Fruit fly (Drosophila melanogaster) whole organism, embryonic: Measurements from ENCODE around the gene ninaC.
A peak's percentile ranks its signal among the peaks of the same experiment; 100 is the strongest.

Source experiments
- Atf3 ChIP-seq: fragments of 200-800 bp; sonication (Bioruptor generic); optimal IDR thresholded peaks from 3 replicates; lab custom pipeline; 2016; ENCODE audit warnings: missing biosample characterization, missing genetic modification characterization
- C15 ChIP-seq: fragments of 200-800 bp; sonication (Bioruptor generic); IDR thresholded peaks from 3 replicates; pipeline ENCODE4 v1.3.6; 2022; ENCODE audit warnings: missing biosample characterization, missing genetic modification characterization
- CG1024 ChIP-seq: fragments of 200-800 bp; sonication (Bioruptor generic); IDR thresholded peaks from 2 replicates; pipeline ENCODE4 v1.3.6; 2022; ENCODE audit warnings: missing biosample characterization, missing genetic modification characterization
- CG10274 ChIP-seq: fragments of 200-800 bp; sonication (Bioruptor generic); optimal IDR thresholded peaks from 3 replicates; lab custom pipeline; 2017; ENCODE audit warnings: missing biosample characterization, mild to moderate bottlenecking, missing genetic modification characterization
- CG11398 ChIP-seq: fragments of 200-800 bp; sonication (Bioruptor generic); optimal IDR thresholded peaks from 2 replicates; lab custom pipeline; 2016; ENCODE audit warnings: missing biosample characterization, missing genetic modification characterization
- CG12299 ChIP-seq: fragments of 200-800 bp; sonication (Bioruptor generic); optimal IDR thresholded peaks from 2 replicates; lab custom pipeline; 2018; ENCODE audit warnings: missing biosample characterization, mild to moderate bottlenecking, missing genetic modification characterization
- CG15011 ChIP-seq: fragments of 200-800 bp; sonication (Bioruptor generic); optimal IDR thresholded peaks from 3 replicates; lab custom pipeline; 2018; ENCODE audit warnings: missing biosample characterization, mild to moderate bottlenecking, missing genetic modification characterization
- CG15073 ChIP-seq: fragments of 200-800 bp; sonication (Bioruptor generic); optimal IDR thresholded peaks from 2 replicates; lab custom pipeline; 2016; ENCODE audit warnings: missing biosample characterization, missing genetic modification characterization
- CG1602 ChIP-seq: fragments of 200-800 bp; sonication (Bioruptor generic); optimal IDR thresholded peaks from 3 replicates; lab custom pipeline; 2016; ENCODE audit warnings: missing biosample characterization, missing genetic modification characterization
- CG16813 ChIP-seq: fragments of 200-800 bp; sonication (Bioruptor generic); IDR thresholded peaks from 3 replicates; pipeline ENCODE4 v1.3.6; 2022; ENCODE audit warnings: missing biosample characterization, missing genetic modification characterization; ENCODE audit not compliant: partially characterized antibody
- CG17912 ChIP-seq: fragments of 200-800 bp; sonication (Bioruptor generic); optimal IDR thresholded peaks from 2 replicates; lab custom pipeline; 2018; ENCODE audit warnings: missing biosample characterization, mild to moderate bottlenecking, missing genetic modification characterization
- CG2199 ChIP-seq: fragments of 200-800 bp; sonication (Bioruptor generic); IDR thresholded peaks from 3 replicates; pipeline ENCODE4 v1.3.6; 2022; ENCODE audit warnings: missing biosample characterization, missing genetic modification characterization
- CG31388 ChIP-seq: fragments of 200-800 bp; sonication (Bioruptor generic); optimal IDR thresholded peaks from 2 replicates; lab custom pipeline; 2016; ENCODE audit warnings: missing biosample characterization, missing genetic modification characterization
- CG33557 ChIP-seq: fragments of 200-800 bp; sonication (Bioruptor generic); optimal IDR thresholded peaks from 2 replicates; lab custom pipeline; 2019; ENCODE audit warnings: missing biosample characterization, mild to moderate bottlenecking, missing genetic modification characterization, moderate library complexity
- CG3995 ChIP-seq: fragments of 200-800 bp; sonication (Bioruptor generic); optimal IDR thresholded peaks from 3 replicates; lab custom pipeline; 2016; ENCODE audit warnings: missing biosample characterization, missing genetic modification characterization
- CG5245 ChIP-seq: fragments of 200-800 bp; sonication (Bioruptor generic); optimal IDR thresholded peaks from 3 replicates; lab custom pipeline; 2016; ENCODE audit warnings: missing biosample characterization, missing genetic modification characterization
- CG8290 ChIP-seq, 3 experiments: fragments of 200-800 bp; sonication (Bioruptor generic); optimal IDR thresholded peaks; 2 replicates each; lab custom pipeline; 2016 to 2019; ENCODE audit warnings: missing biosample characterization in 3 of 3, missing genetic modification characterization in 3 of 3, mild to moderate bottlenecking in 2 of 3, moderate library complexity in 1 of 3
- CG8478 ChIP-seq: fragments of >200 bp; optimal IDR thresholded peaks from 2 replicates; lab custom pipeline; 2018
- CG9437 ChIP-seq: fragments of 200-800 bp; sonication (Bioruptor generic); optimal IDR thresholded peaks from 2 replicates; lab custom pipeline; 2018; ENCODE audit warnings: missing biosample characterization, mild to moderate bottlenecking, missing genetic modification characterization
- CG9727 ChIP-seq: fragments of 200-800 bp; sonication (Bioruptor generic); optimal IDR thresholded peaks from 3 replicates; lab custom pipeline; 2017; ENCODE audit warnings: missing biosample characterization, mild to moderate bottlenecking, missing genetic modification characterization
- CG9932 ChIP-seq: fragments of 200-800 bp; sonication (Bioruptor generic); IDR thresholded peaks from 2 replicates; pipeline ENCODE4 v1.3.6; 2022; ENCODE audit warnings: missing biosample characterization, missing genetic modification characterization
- CTCF ChIP-seq: fragments of 200-800 bp; sonication (Bioruptor generic); optimal IDR thresholded peaks from 2 replicates; lab custom pipeline; 2017; ENCODE audit warnings: missing biosample characterization, mild to moderate bottlenecking, missing genetic modification characterization, moderate library complexity
- Drgx ChIP-seq: fragments of 200-800 bp; sonication (Bioruptor generic); IDR thresholded peaks from 2 replicates; pipeline ENCODE4 v1.3.6; 2022; ENCODE audit warnings: missing biosample characterization, missing genetic modification characterization
- Eip74EF ChIP-seq, 2 experiments: fragments of 200-800 bp in 1 of 2; fragments of >200 bp in 1 of 2; sonication (Bioruptor generic) in 1 of 2; optimal IDR thresholded peaks; 2 replicates each; lab custom pipeline; 2017 to 2019; ENCODE audit warnings: missing biosample characterization in 2 of 2, missing genetic modification characterization in 2 of 2, mild to moderate bottlenecking in 1 of 2, moderate library complexity in 1 of 2
- Ets97D ChIP-seq: fragments of 200-800 bp; sonication (Bioruptor generic); optimal IDR thresholded peaks from 3 replicates; lab custom pipeline; 2016; ENCODE audit warnings: missing biosample characterization, missing genetic modification characterization
- HLH3B ChIP-seq: fragments of 200-800 bp; sonication (Bioruptor generic); IDR thresholded peaks from 2 replicates; pipeline ENCODE4 v1.3.6; 2022; ENCODE audit warnings: missing biosample characterization, missing genetic modification characterization
- HLHmδ ChIP-seq: fragments of 200-800 bp; sonication (Bioruptor generic); optimal IDR thresholded peaks from 2 replicates; lab custom pipeline; 2018; ENCODE audit warnings: missing biosample characterization, mild to moderate bottlenecking, missing genetic modification characterization, moderate library complexity
- Lpt ChIP-seq: fragments of >200 bp; optimal IDR thresholded peaks from 2 replicates; lab custom pipeline; 2018; ENCODE audit warnings: missing biosample characterization, missing genetic modification characterization
- NC2β ChIP-seq: fragments of 200-800 bp; sonication (Bioruptor generic); optimal IDR thresholded peaks from 2 replicates; lab custom pipeline; 2016; ENCODE audit warnings: missing biosample characterization, missing genetic modification characterization
- NfI ChIP-seq: fragments of 200-800 bp; sonication (Bioruptor generic); optimal IDR thresholded peaks from 3 replicates; lab custom pipeline; 2018; ENCODE audit warnings: missing biosample characterization, mild to moderate bottlenecking, missing genetic modification characterization, moderate library complexity
- Rfx ChIP-seq: fragments of 200-800 bp; sonication (Bioruptor generic); IDR thresholded peaks from 2 replicates; pipeline ENCODE4 v1.3.6; 2022; ENCODE audit warnings: missing biosample characterization, missing genetic modification characterization
- Six4 ChIP-seq: fragments of 200-800 bp; sonication (Bioruptor generic); optimal IDR thresholded peaks from 2 replicates; lab custom pipeline; 2016; ENCODE audit warnings: missing biosample characterization, missing genetic modification characterization
- Vsx1 ChIP-seq: fragments of 200-800 bp; sonication (Bioruptor generic); optimal IDR thresholded peaks from 2 replicates; lab custom pipeline; 2017; ENCODE audit warnings: missing biosample characterization, mild to moderate bottlenecking, missing genetic modification characterization, missing genetic modification reagents
- az2 ChIP-seq: fragments of 200-800 bp; sonication (Bioruptor generic); optimal IDR thresholded peaks from 3 replicates; lab custom pipeline; 2016; ENCODE audit warnings: missing biosample characterization, missing genetic modification characterization
- chm ChIP-seq: fragments of 200-800 bp; sonication (Bioruptor generic); IDR thresholded peaks from 2 replicates; pipeline ENCODE4 v1.3.6; 2022; ENCODE audit warnings: missing biosample characterization, missing genetic modification characterization
- danr ChIP-seq: fragments of 200-800 bp; sonication (Bioruptor generic); IDR thresholded peaks from 2 replicates; pipeline ENCODE4 v1.3.6; 2022; ENCODE audit warnings: missing biosample characterization, missing genetic modification characterization
- dysf ChIP-seq: fragments of 200-800 bp; sonication (Bioruptor generic); IDR thresholded peaks from 3 replicates; pipeline ENCODE4 v1.3.6; 2022; ENCODE audit warnings: missing biosample characterization, missing genetic modification characterization
- esg ChIP-seq: fragments of 200-800 bp; sonication (Bioruptor generic); conservative IDR thresholded peaks from 2 replicates; pipeline ENCODE4 v1.3.6; 2022; ENCODE audit warnings: missing biosample characterization, missing genetic modification characterization
- gce ChIP-seq: fragments of 200-800 bp; sonication (Bioruptor generic); IDR thresholded peaks from 3 replicates; pipeline ENCODE4 v1.3.6; 2022; ENCODE audit warnings: missing biosample characterization, missing genetic modification characterization
- ken ChIP-seq: fragments of 200-800 bp; sonication (Bioruptor generic); IDR thresholded peaks from 3 replicates; pipeline ENCODE4 v1.3.6; 2022; ENCODE audit warnings: missing biosample characterization, missing genetic modification characterization
- psq ChIP-seq: fragments of 200-800 bp; sonication (Bioruptor generic); optimal IDR thresholded peaks from 2 replicates; lab custom pipeline; 2017; ENCODE audit warnings: missing biosample characterization, missing genetic modification characterization
- row ChIP-seq: fragments of 200-800 bp; sonication (Bioruptor generic); IDR thresholded peaks from 3 replicates; pipeline ENCODE4 v1.3.6; 2022; ENCODE audit warnings: missing biosample characterization, missing genetic modification characterization
- ssp ChIP-seq: fragments of 200-800 bp; sonication (Bioruptor generic); IDR thresholded peaks from 2 replicates; pipeline ENCODE4 v1.3.6; 2022; ENCODE audit warnings: missing biosample characterization, missing genetic modification characterization
- toy ChIP-seq: fragments of 200-800 bp; sonication (Bioruptor generic); IDR thresholded peaks from 2 replicates; pipeline ENCODE4 v1.3.6; 2022; ENCODE audit warnings: missing biosample characterization, missing genetic modification characterization
- twi ChIP-seq: fragments of 200-800 bp; optimal IDR thresholded peaks from 2 replicates; lab custom pipeline; 2019; ENCODE audit warnings: missing biosample characterization, mild to moderate bottlenecking, missing genetic modification characterization, moderate library complexity
- yki ChIP-seq: fragments of >200 bp; optimal IDR thresholded peaks from 3 replicates; lab custom pipeline; 2018
- zf30C ChIP-seq: fragments of 200-800 bp; sonication (Bioruptor generic); optimal IDR thresholded peaks from 3 replicates; lab custom pipeline; 2018; ENCODE audit warnings: missing biosample characterization, mild to moderate bottlenecking, missing genetic modification characterization

Gene ninaC

DNA sequence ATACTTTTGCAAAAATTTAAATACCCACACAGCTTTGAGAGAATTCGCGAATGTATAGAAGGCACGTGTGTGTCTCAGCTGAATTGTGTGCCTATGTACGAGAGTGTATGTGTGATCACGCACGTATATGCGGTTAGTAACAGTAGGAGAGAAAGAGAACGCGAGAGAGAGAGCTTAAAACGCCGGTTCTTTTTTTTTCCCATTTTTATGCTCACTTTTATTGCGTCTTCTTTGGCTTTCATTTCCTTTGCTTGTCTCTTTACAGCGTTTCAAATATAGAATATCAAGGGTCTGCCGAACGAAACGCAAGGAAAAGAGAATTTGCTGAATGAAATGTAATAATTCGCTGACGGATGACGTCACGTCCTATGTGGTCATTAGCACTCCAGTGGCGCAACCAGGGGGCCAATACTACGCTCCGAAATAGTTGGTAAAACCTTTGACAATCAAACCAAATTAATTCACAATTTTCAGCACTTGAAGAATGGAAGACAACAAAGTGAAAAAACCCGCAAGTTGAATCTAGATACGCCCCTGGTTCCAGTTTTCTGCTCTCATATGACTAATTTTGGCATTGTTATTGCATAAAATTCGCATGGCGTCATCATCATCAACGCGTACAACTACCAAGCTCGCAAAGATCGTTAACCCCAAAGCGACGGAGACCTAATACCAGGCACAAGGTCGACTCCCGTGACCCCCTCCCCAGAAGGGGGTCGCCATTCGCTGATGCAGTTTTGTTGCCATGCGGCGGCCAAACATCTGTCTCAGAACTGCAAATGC, 47.6 kb downstream of the ninaC start (continued):
- TF ChIP-seq danr (GFP tag; lab: Robert Waterston, UW): no peak
- TF ChIP-seq CG1602 (GFP tag; lab: Kevin White, UChicago): no peak
- peak; percentile 17 for TF ChIP-seq psq (GFP tag; lab: Kevin White, UChicago)
- TF ChIP-seq yki (lab: Kevin White, UChicago): no peak
- no peak for TF ChIP-seq HLHmδ (GFP tag; lab: Kevin White, UChicago)
- no peak for TF ChIP-seq CG8478 (lab: Kevin White, UChicago)
- TF ChIP-seq CG5245 (GFP tag; lab: Kevin White, UChicago): no peak
- TF ChIP-seq C15 (GFP tag; lab: Robert Waterston, UW): peak; percentile 37; the same call in 1 of the 3 replicates
- peak; percentile 38 for TF ChIP-seq CG15011
- TF ChIP-seq ssp (GFP tag; lab: Robert Waterston, UW): no peak
- TF ChIP-seq NfI: peak; percentile 38
- peak; percentile 74; the same call in 1 of the 2 replicates for TF ChIP-seq toy (GFP tag; lab: Robert Waterston, UW)
- TF ChIP-seq zf30C (GFP tag; lab: Kevin White, UChicago): no peak
- no peak for TF ChIP-seq Six4 (GFP tag; lab: Kevin White, UChicago)
- no peak for TF ChIP-seq Vsx1 (GFP tag; lab: Kevin White, UChicago)
- no peak for TF ChIP-seq twi (tag; lab: Kevin White, UChicago)
- no peak for TF ChIP-seq Eip74EF (GFP tag; optimal IDR thresholded peaks at IDR 0.05; lab: Kevin White, UChicago)
- peak; percentile 28; the same call in 1 of the 2 replicates for TF ChIP-seq esg (GFP tag; lab: Robert Waterston, UW)

- TF ChIP-seq CG8290 (GFP tag; optimal IDR thresholded peaks at IDR 0.05; lab: Kevin White, UChicago) (no peak), CG8290 (tag; optimal IDR thresholded peaks at IDR 0.05; lab: Kevin White, UChicago) (peak in 1 of 2 experiments; percentile 13), Lpt (no peak), CG15073 (GFP tag; lab: Kevin White, UChicago) (peak; percentile 47), chm (peak; percentile 25; the same call in 1 of the 2 replicates), ssp (GFP tag; lab: Robert Waterston, UW) (0 out of 2 replicates have a peak, but pooled peaks have one; percentile 4), ken (GFP tag; lab: Robert Waterston, UW) (0 out of 3 replicates have a peak, but pooled peaks have one; percentile 18), Ets97D (GFP tag; lab: Kevin White, UChicago) (no peak), Rfx (GFP tag; lab: Robert Waterston, UW) (peak; percentile 3), CG10274 (peak; percentile 50), CG11398 (GFP tag; lab: Kevin White, UChicago) (no peak), CG12299 (tag; lab: Kevin White, UChicago) (no peak), dysf (no peak), CG2199 (peak; percentile 30; the same call in 1 of the 3 replicates), Vsx1 (GFP tag; lab: Kevin White, UChicago) (no peak)
Measured at dm6 chr2L:7425690-7426056, 48.2 kb downstream of the ninaC start.

dm6 chr2L:7426326-7427066, 49.0 kb downstream of the ninaC start, which contains the start of gene muc:
TSS of gene muc (plus strand) at chr2L:7426866.
- TF ChIP-seq CG9932 (GFP tag; lab: Robert Waterston, UW) (peak; percentile 72), CG17912 (no peak), az2 (GFP tag; lab: Kevin White, UChicago) (peak; percentile 36), CG3995 (GFP tag; lab: Kevin White, UChicago) (peak; percentile 3), Drgx (0 out of 2 replicates have a peak, but pooled peaks have one; percentile 52), NC2β (GFP tag; lab: Kevin White, UChicago) (peak; percentile 21), CG1024 (GFP tag; lab: Robert Waterston, UW) (peak; percentile 53; the same call in 1 of the 2 replicates), gce (GFP tag; lab: Robert Waterston, UW) (no peak), CTCF (GFP tag; lab: Kevin White, UChicago) (no peak), CG9727 (GFP tag; lab: Kevin White, UChicago) (peak; percentile 11), Atf3 (GFP tag; lab: Kevin White, UChicago) (no peak), row (peak; percentile 90), CG16813 (GFP tag; lab: Robert Waterston, UW) (peak; percentile 74), CG31388 (GFP tag; lab: Kevin White, UChicago) (no peak), CG9437 (peak; percentile 61), CG33557 (GFP tag; lab: Kevin White, UChicago) (no peak), HLH3B (GFP tag; lab: Robert Waterston, UW) (peak; percentile 45; the same call in 1 of the 2 replicates)
